Fruit fly (Drosophila melanogaster) whole organism, embryonic: ENCODE data around the gene CG3104.

ENCODE experiments used
- BtbVII ChIP-seq: fragments of 200-800 bp; sonication (Bioruptor generic); optimal IDR thresholded peaks from 3 replicates; lab custom pipeline; 2017; ENCODE audit warnings: missing biosample characterization, mild to moderate bottlenecking, missing genetic modification characterization
- C15 ChIP-seq: fragments of 200-800 bp; sonication (Bioruptor generic); IDR thresholded peaks from 3 replicates; pipeline ENCODE4 v1.3.6; 2022; ENCODE audit warnings: missing biosample characterization, missing genetic modification characterization
- CG10209 ChIP-seq: fragments of 200-800 bp; sonication (Bioruptor generic); optimal IDR thresholded peaks from 3 replicates; lab custom pipeline; 2017; ENCODE audit warnings: missing biosample characterization, mild to moderate bottlenecking, missing genetic modification characterization, missing genetic modification reagents
- CG10321 ChIP-seq: fragments of 200-800 bp; sonication (Bioruptor generic); IDR thresholded peaks from 2 replicates; pipeline ENCODE4 v1.3.6; 2022; ENCODE audit warnings: missing biosample characterization, missing genetic modification characterization
- CG11247 ChIP-seq: fragments of 200-800 bp; sonication (Bioruptor generic); IDR thresholded peaks from 2 replicates; pipeline ENCODE4 v1.3.6; 2022; ENCODE audit warnings: missing biosample characterization, missing genetic modification characterization
- CG12071 ChIP-seq: fragments of 200-800 bp; sonication (Bioruptor generic); optimal IDR thresholded peaks from 3 replicates; lab custom pipeline; 2018; ENCODE audit warnings: missing biosample characterization, mild to moderate bottlenecking, missing genetic modification characterization
- CG12299 ChIP-seq: fragments of 200-800 bp; sonication (Bioruptor generic); optimal IDR thresholded peaks from 2 replicates; lab custom pipeline; 2018; ENCODE audit warnings: missing biosample characterization, mild to moderate bottlenecking, missing genetic modification characterization
- CG13287 ChIP-seq: fragments of 200-800 bp; sonication (Bioruptor generic); IDR thresholded peaks from 2 replicates; pipeline ENCODE4 v1.3.6; 2022; ENCODE audit warnings: missing biosample characterization, missing genetic modification characterization; ENCODE audit not compliant: partially characterized antibody
- CG15696 ChIP-seq: fragments of 200-800 bp; sonication (Bioruptor generic); optimal IDR thresholded peaks from 2 replicates; lab custom pipeline; 2019; ENCODE audit warnings: missing biosample characterization, mild to moderate bottlenecking, missing genetic modification characterization, moderate library complexity
- CG16813 ChIP-seq: fragments of 200-800 bp; sonication (Bioruptor generic); IDR thresholded peaks from 3 replicates; pipeline ENCODE4 v1.3.6; 2022; ENCODE audit warnings: missing biosample characterization, missing genetic modification characterization; ENCODE audit not compliant: partially characterized antibody
- CG1792 ChIP-seq: fragments of 200-800 bp; sonication (Bioruptor generic); optimal IDR thresholded peaks from 2 replicates; lab custom pipeline; 2016; ENCODE audit warnings: missing biosample characterization, missing genetic modification characterization
- CG1832 ChIP-seq: fragments of 200-800 bp; sonication (Bioruptor generic); optimal IDR thresholded peaks from 2 replicates; lab custom pipeline; 2017; ENCODE audit warnings: missing biosample characterization, mild to moderate bottlenecking, missing genetic modification characterization, inconsistent platforms
- CG2199 ChIP-seq: fragments of 200-800 bp; sonication (Bioruptor generic); IDR thresholded peaks from 3 replicates; pipeline ENCODE4 v1.3.6; 2022; ENCODE audit warnings: missing biosample characterization, missing genetic modification characterization
- CG3065 ChIP-seq: fragments of 200-800 bp; sonication (Bioruptor generic); optimal IDR thresholded peaks from 2 replicates; lab custom pipeline; 2016; ENCODE audit warnings: missing biosample characterization, missing genetic modification characterization
- CG33557 ChIP-seq: fragments of 200-800 bp; sonication (Bioruptor generic); optimal IDR thresholded peaks from 2 replicates; lab custom pipeline; 2019; ENCODE audit warnings: missing biosample characterization, mild to moderate bottlenecking, missing genetic modification characterization, moderate library complexity
- CG5180 ChIP-seq: fragments of 200-800 bp; sonication (Bioruptor generic); optimal IDR thresholded peaks from 3 replicates; lab custom pipeline; 2017; ENCODE audit warnings: missing biosample characterization, missing genetic modification characterization, mild to moderate bottlenecking, moderate library complexity, missing genetic modification reagents
- CG8290 ChIP-seq, 3 experiments: fragments of 200-800 bp; sonication (Bioruptor generic); optimal IDR thresholded peaks; 2 replicates each; lab custom pipeline; 2016 to 2019; ENCODE audit warnings: missing biosample characterization in 3 of 3, missing genetic modification characterization in 3 of 3, mild to moderate bottlenecking in 2 of 3, moderate library complexity in 1 of 3
- Hey ChIP-seq: fragments of 200-800 bp; sonication (Bioruptor generic); optimal IDR thresholded peaks from 3 replicates; lab custom pipeline; 2018; ENCODE audit warnings: missing biosample characterization, mild to moderate bottlenecking, missing genetic modification characterization
- Hr3 ChIP-seq: fragments of 200-800 bp; sonication (Bioruptor generic); optimal IDR thresholded peaks from 3 replicates; lab custom pipeline; 2016; ENCODE audit warnings: missing biosample characterization, missing genetic modification characterization
- Med ChIP-seq: fragments of 200-800 bp; sonication (Bioruptor generic); peaks from one replicate; lab custom pipeline; 2016; ENCODE audit warnings: missing biosample characterization, missing genetic modification characterization, mild to moderate bottlenecking, inconsistent platforms, moderate library complexity
- NK7.1 ChIP-seq: fragments of 200-800 bp; sonication (Bioruptor generic); optimal IDR thresholded peaks from 3 replicates; lab custom pipeline; 2016; ENCODE audit warnings: missing biosample characterization, missing genetic modification characterization
- Sry-β ChIP-seq: fragments of 200-800 bp; sonication (Bioruptor generic); optimal IDR thresholded peaks from 2 replicates; lab custom pipeline; 2018; ENCODE audit warnings: missing biosample characterization, mild to moderate bottlenecking, missing genetic modification characterization, moderate library complexity
- ab ChIP-seq: fragments of 200-800 bp; sonication (Bioruptor generic); optimal IDR thresholded peaks from 2 replicates; lab custom pipeline; 2016; ENCODE audit warnings: missing biosample characterization, missing genetic modification characterization
- abd-A ChIP-seq: fragments of 200-800 bp; sonication (Bioruptor generic); optimal IDR thresholded peaks from 3 replicates; lab custom pipeline; 2019; ENCODE audit warnings: missing biosample characterization, mild to moderate bottlenecking, missing genetic modification characterization, moderate library complexity
- az2 ChIP-seq: fragments of 200-800 bp; sonication (Bioruptor generic); optimal IDR thresholded peaks from 3 replicates; lab custom pipeline; 2016; ENCODE audit warnings: missing biosample characterization, missing genetic modification characterization
- ci ChIP-seq: fragments of 200-800 bp; sonication (Bioruptor generic); IDR thresholded peaks from 3 replicates; pipeline ENCODE4 v1.3.6; 2022; ENCODE audit warnings: missing biosample characterization, missing genetic modification characterization
- danr ChIP-seq: fragments of 200-800 bp; sonication (Bioruptor generic); IDR thresholded peaks from 2 replicates; pipeline ENCODE4 v1.3.6; 2022; ENCODE audit warnings: missing biosample characterization, missing genetic modification characterization
- gcm2 ChIP-seq: fragments of 200-800 bp; sonication (Bioruptor generic); optimal IDR thresholded peaks from 2 replicates; lab custom pipeline; 2016; ENCODE audit warnings: missing biosample characterization, missing genetic modification characterization
- h ChIP-seq: fragments of >200 bp; optimal IDR thresholded peaks from 2 replicates; lab custom pipeline; 2017
- hb ChIP-seq: fragments of 200-800 bp; sonication (Bioruptor generic); IDR thresholded peaks from 3 replicates; pipeline ENCODE4 v1.3.6; 2022; ENCODE audit warnings: missing biosample characterization, missing genetic modification characterization; ENCODE audit not compliant: partially characterized antibody
- her ChIP-seq: fragments of 200-800 bp; sonication (Bioruptor generic); optimal IDR thresholded peaks from 2 replicates; lab custom pipeline; 2016; ENCODE audit warnings: missing biosample characterization, missing genetic modification characterization
- kni ChIP-seq: fragments of 200-800 bp; sonication (Bioruptor generic); optimal IDR thresholded peaks from 3 replicates; lab custom pipeline; 2017; ENCODE audit warnings: mild to moderate bottlenecking, missing biosample characterization, missing genetic modification reagents, missing genetic modification characterization
- mirr ChIP-seq: fragments of 200-800 bp; sonication (Bioruptor generic); optimal IDR thresholded peaks from 3 replicates; lab custom pipeline; 2018; ENCODE audit warnings: missing biosample characterization, mild to moderate bottlenecking, missing genetic modification characterization
- nau ChIP-seq: fragments of 200-800 bp; sonication (Bioruptor generic); optimal IDR thresholded peaks from 3 replicates; lab custom pipeline; 2017; ENCODE audit warnings: missing biosample characterization, mild to moderate bottlenecking, missing genetic modification characterization, missing genetic modification reagents
- nerfin-1 ChIP-seq: fragments of 200-800 bp; sonication (Bioruptor generic); optimal IDR thresholded peaks from 3 replicates; lab custom pipeline; 2019; ENCODE audit warnings: missing biosample characterization, mild to moderate bottlenecking, missing genetic modification characterization, moderate library complexity
- org-1 ChIP-seq: fragments of 200-800 bp; sonication (Bioruptor generic); optimal IDR thresholded peaks from 2 replicates; lab custom pipeline; 2017; ENCODE audit warnings: missing biosample characterization, missing genetic modification characterization
- otp ChIP-seq: fragments of 200-800 bp; sonication (Bioruptor generic); IDR thresholded peaks from 3 replicates; pipeline ENCODE4, ENCODE4 v1.3.6; 2022; ENCODE audit warnings: missing biosample characterization, missing genetic modification characterization
- pb ChIP-seq: fragments of 200-800 bp; sonication (Bioruptor generic); optimal IDR thresholded peaks from 3 replicates; lab custom pipeline; 2016; ENCODE audit warnings: missing biosample characterization, missing genetic modification characterization
- pho ChIP-seq: fragments of 200-800 bp; sonication (Bioruptor generic); optimal IDR thresholded peaks from 2 replicates; lab custom pipeline; 2016; ENCODE audit warnings: missing biosample characterization, missing genetic modification characterization
- sd ChIP-seq: fragments of 200-800 bp; sonication (Bioruptor generic); optimal IDR thresholded peaks from 3 replicates; lab custom pipeline; 2018; ENCODE audit warnings: missing biosample characterization, mild to moderate bottlenecking, missing genetic modification characterization, moderate library complexity
- sens-2 ChIP-seq: fragments of 200-800 bp; sonication (Bioruptor generic); IDR thresholded peaks from 2 replicates; pipeline ENCODE4 v1.3.6; 2022; ENCODE audit warnings: missing biosample characterization, missing genetic modification characterization
- seq ChIP-seq: fragments of 200-800 bp; sonication (Bioruptor generic); IDR thresholded peaks from 2 replicates; pipeline ENCODE4 v1.3.6; 2022; ENCODE audit warnings: missing biosample characterization, missing genetic modification characterization
- sim ChIP-seq: fragments of 200-800 bp; sonication (Bioruptor generic); IDR thresholded peaks from 2 replicates; pipeline ENCODE4 v1.3.6; 2022; ENCODE audit warnings: missing biosample characterization, missing genetic modification characterization
- sima ChIP-seq: fragments of 200-800 bp; sonication (Bioruptor generic); optimal IDR thresholded peaks from 2 replicates; lab custom pipeline; 2016; ENCODE audit warnings: missing biosample characterization, missing genetic modification characterization
- sob ChIP-seq: fragments of 200-800 bp; sonication (Bioruptor generic); IDR thresholded peaks from 2 replicates; pipeline ENCODE4 v1.3.6; 2022; ENCODE audit warnings: missing biosample characterization, missing genetic modification characterization
- sqz ChIP-seq: fragments of 200-800 bp; sonication (Bioruptor generic); optimal IDR thresholded peaks from 3 replicates; lab custom pipeline; 2018; ENCODE audit warnings: missing biosample characterization, mild to moderate bottlenecking, missing genetic modification characterization
- tin ChIP-seq: fragments of 200-800 bp; sonication (Bioruptor generic); optimal IDR thresholded peaks from 3 replicates; lab custom pipeline; 2016; ENCODE audit warnings: missing biosample characterization, missing genetic modification characterization
- trh ChIP-seq: fragments of 200-800 bp; sonication (Bioruptor generic); optimal IDR thresholded peaks from 2 replicates; lab custom pipeline; 2016; ENCODE audit warnings: missing biosample characterization, missing genetic modification characterization
- zfh2 ChIP-seq: fragments of 200-800 bp; sonication (Bioruptor generic); optimal IDR thresholded peaks from 2 replicates; lab custom pipeline; 2016; ENCODE audit warnings: missing biosample characterization, missing genetic modification characterization

Gene CG3104

dm6 chr2L:2900392-2901028 lies 44.9 kb upstream of the CG3104 start (continued):
- TF ChIP-seq ab (GFP tag; lab: Kevin White, UChicago): no peak
- TF ChIP-seq her (GFP tag; lab: Kevin White, UChicago): no peak
- TF ChIP-seq danr (GFP tag; lab: Robert Waterston, UW): no peak
- no peak for TF ChIP-seq CG13287 (GFP tag; lab: Robert Waterston, UW)
- no peak for TF ChIP-seq Sry-β (GFP tag; lab: Kevin White, UChicago)
- peak; percentile 43 for TF ChIP-seq CG1832 (GFP tag; lab: Kevin White, UChicago)
- TF ChIP-seq sqz: peak; percentile 73
- TF ChIP-seq Hey (tag; lab: Kevin White, UChicago): peak; percentile 26
- TF ChIP-seq abd-A (tag; lab: Kevin White, UChicago): no peak
- no peak for TF ChIP-seq NK7.1
- TF ChIP-seq mirr (GFP tag; lab: Kevin White, UChicago): peak; percentile 36
- TF ChIP-seq zfh2 (GFP tag; lab: Kevin White, UChicago): no peak
- no peak for TF ChIP-seq tin (GFP tag; lab: Kevin White, UChicago)
- TF ChIP-seq, all 482 proteins: peak for 23

dm6 chr2L:2898247-2898646 lies 42.7 kb upstream of the CG3104 start:
- TF ChIP-seq CG12299 (tag; lab: Kevin White, UChicago) (no peak), otp (GFP tag; lab: Robert Waterston, UW) (no peak), sd (tag; lab: Kevin White, UChicago) (peak; percentile 20), pb (GFP tag; lab: Kevin White, UChicago) (no peak), CG12071 (GFP tag; lab: Kevin White, UChicago) (no peak), sim (GFP tag; lab: Robert Waterston, UW) (no peak), CG8290 (GFP tag; optimal IDR thresholded peaks at IDR 0.05; lab: Kevin White, UChicago) (no peak), CG8290 (tag; optimal IDR thresholded peaks at IDR 0.05; lab: Kevin White, UChicago) (peak in 1 of 2 experiments; percentile 26), CG5180 (peak; percentile 79), nau (GFP tag; lab: Kevin White, UChicago) (no peak), gcm2 (GFP tag; lab: Kevin White, UChicago) (no peak), trh (GFP tag; lab: Kevin White, UChicago) (no peak), CG1832 (GFP tag; lab: Kevin White, UChicago) (peak; percentile 66), org-1 (GFP tag; lab: Kevin White, UChicago) (no peak), Med (GFP tag; lab: Kevin White, UChicago) (peak; percentile 53), C15 (GFP tag; lab: Robert Waterston, UW) (no peak), CG2199 (0 out of 3 replicates have a peak, but pooled peaks have one; percentile 19), CG10321 (GFP tag; lab: Robert Waterston, UW) (peak; percentile 62; the same call in 1 of the 2 replicates), CG1792 (GFP tag; lab: Kevin White, UChicago) (no peak), CG11247 (no peak), CG16813 (GFP tag; lab: Robert Waterston, UW) (0 out of 3 replicates have a peak, but pooled peaks have one; percentile 12), kni (GFP tag; lab: Kevin White, UChicago) (peak; percentile 4), hb (GFP tag; lab: Robert Waterston, UW) (no peak), az2 (no peak), sob (GFP tag; lab: Robert Waterston, UW) (no peak), sima (GFP tag; lab: Kevin White, UChicago) (no peak), seq (GFP tag; lab: Robert Waterston, UW) (0 out of 2 replicates have a peak, but pooled peaks have one; percentile 38), CG15696 (tag; lab: Kevin White, UChicago) (no peak), BtbVII (GFP tag; lab: Kevin White, UChicago) (no peak), Hr3 (GFP tag; lab: Kevin White, UChicago) (no peak), sens-2 (no peak), ci (GFP tag; lab: Robert Waterston, UW) (0 out of 3 replicates have a peak, but pooled peaks have one; percentile 23), nerfin-1 (tag; lab: Kevin White, UChicago) (peak; percentile 58), CG33557 (GFP tag; lab: Kevin White, UChicago) (no peak), h (lab: Kevin White, UChicago) (no peak), CG3065 (GFP tag; lab: Kevin White, UChicago) (no peak), CG10209 (GFP tag; lab: Kevin White, UChicago) (peak; percentile 57), pho (no peak)
